Fruit fly (Drosophila melanogaster) whole organism, wandering third instar larva: ENCODE measurements around the gene Oatp26F.

ENCODE experiments used
- Abd-B ChIP-seq: fragments of >200 bp; optimal IDR thresholded peaks from 2 replicates; lab custom pipeline; 2017; ENCODE audit warnings: missing biosample characterization, missing genetic modification characterization
- CG9705 ChIP-seq: fragments of 200-800 bp; sonication (Bioruptor generic); optimal IDR thresholded peaks from 2 replicates; lab custom pipeline; 2018; ENCODE audit warnings: missing biosample characterization, mild to moderate bottlenecking, missing genetic modification characterization
- GATAd ChIP-seq: sonication (Bioruptor generic); optimal IDR thresholded peaks from 2 replicates; lab custom pipeline; 2016; ENCODE audit warnings: missing biosample characterization, missing genetic modification characterization
- Hr83 ChIP-seq: fragments of 200-300 bp; sonication (Bioruptor generic); optimal IDR thresholded peaks from 2 replicates; lab custom pipeline; 2016; ENCODE audit warnings: missing biosample characterization, mild to moderate bottlenecking, missing genetic modification characterization, moderate library complexity; ENCODE audit not compliant: poor library complexity, severe bottlenecking
- OdsH ChIP-seq: fragments of 200-800 bp; sonication (Bioruptor generic); optimal IDR thresholded peaks from 2 replicates; lab custom pipeline; 2016; ENCODE audit warnings: missing biosample characterization, mild to moderate bottlenecking, missing genetic modification characterization
- dmrt93B ChIP-seq: fragments of 200-800 bp; sonication (Bioruptor generic); optimal IDR thresholded peaks from 2 replicates; lab custom pipeline; 2018; ENCODE audit warnings: missing biosample characterization, mild to moderate bottlenecking, missing genetic modification characterization
- fru ChIP-seq: fragments of 200-800 bp; sonication (Bioruptor generic); optimal IDR thresholded peaks from 3 replicates; lab custom pipeline; 2016; ENCODE audit warnings: missing biosample characterization, mild to moderate bottlenecking, missing genetic modification characterization
- lola ChIP-seq: fragments of >200 bp; optimal IDR thresholded peaks from 2 replicates; lab custom pipeline; 2017; ENCODE audit warnings: missing biosample characterization, missing genetic modification characterization
- pan ChIP-seq: fragments of >200 bp; optimal IDR thresholded peaks from 2 replicates; lab custom pipeline; 2017
- psq ChIP-seq: fragments of 200-800 bp; sonication (Bioruptor generic); optimal IDR thresholded peaks from 3 replicates; lab custom pipeline; 2017; ENCODE audit warnings: missing biosample characterization, mild to moderate bottlenecking, missing genetic modification characterization, moderate library complexity
- rgr ChIP-seq: fragments of 200-800 bp; sonication (Bioruptor generic); optimal IDR thresholded peaks from 3 replicates; lab custom pipeline; 2016; ENCODE audit warnings: missing biosample characterization, mild to moderate bottlenecking, missing genetic modification characterization
- sv ChIP-seq: fragments of 200-800 bp; sonication (Bioruptor generic); optimal IDR thresholded peaks from 3 replicates; lab custom pipeline; 2016; ENCODE audit warnings: missing biosample characterization, missing genetic modification characterization

DNA sequence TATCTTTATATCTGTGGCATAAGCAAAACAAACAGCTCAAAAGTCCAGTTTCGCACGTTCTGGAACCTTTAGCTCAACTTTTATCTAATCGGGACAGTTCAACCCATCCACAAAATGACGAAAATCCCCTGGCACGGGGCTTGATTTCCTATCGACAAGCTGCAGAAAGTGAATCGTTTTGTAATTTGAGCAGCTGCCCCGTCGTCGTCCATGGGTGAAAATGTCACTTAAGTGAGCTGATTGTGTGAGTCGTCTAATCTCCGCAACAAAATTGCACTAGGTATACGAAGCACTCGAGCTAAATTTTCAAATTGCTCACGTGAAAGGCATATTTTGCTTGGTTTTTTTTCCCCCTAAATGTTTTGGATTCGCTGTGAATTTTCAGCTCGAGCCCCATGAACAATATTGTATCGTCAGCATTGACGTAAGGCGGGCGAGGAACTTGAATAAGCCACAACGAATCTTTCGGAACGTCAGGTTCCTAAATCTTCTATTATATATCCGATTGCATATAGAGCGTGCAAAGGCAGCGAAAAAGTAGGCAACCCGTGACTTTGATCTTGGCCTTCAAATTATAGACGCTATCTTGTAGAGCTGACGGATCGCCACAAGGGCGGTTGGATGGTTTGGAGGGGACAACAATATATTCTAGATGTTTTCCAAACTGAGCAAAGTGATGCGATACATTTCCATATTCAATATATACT is 17.8 kb downstream of the Oatp26F start:
- TF ChIP-seq pan (lab: Kevin White, UChicago) (no peak), Hr83 (GFP tag; lab: Kevin White, UChicago) (no peak), rgr (GFP tag; lab: Kevin White, UChicago) (no peak), dmrt93B (no peak), sv (no peak), GATAd (GFP tag; lab: Kevin White, UChicago) (no peak), psq (GFP tag; lab: Kevin White, UChicago) (no peak), lola (no peak), OdsH (GFP tag; lab: Kevin White, UChicago) (no peak), fru (GFP tag; lab: Kevin White, UChicago) (no peak), CG9705 (GFP tag; lab: Kevin White, UChicago) (no peak), Abd-B (GFP tag; lab: Kevin White, UChicago) (no peak)
